Fruit fly (Drosophila melanogaster): ENCODE measurements around the gene CanA-14F.

dm6 chrX:16587021-16587667 lies at the start of gene CanA-14F:
- TF ChIP-seq fru (optimal IDR thresholded peaks at IDR 0.05) (no peak), maf-S (GFP tag; optimal IDR thresholded peaks at IDR 0.05) (no peak), HHEX (GFP tag; optimal IDR thresholded peaks at IDR 0.05) (no peak), Sry-δ (GFP tag; optimal IDR thresholded peaks at IDR 0.05) (peak; percentile 73)
